Worm (Caenorhabditis elegans) whole organism, L4 larva: ENCODE data around the gene eat-4.

Source experiments
- F26F4.8 ChIP-seq: fragments of 200-800 bp; sonication (Bioruptor generic); conservative IDR thresholded peaks from 2 replicates; pipeline ENCODE4 v1.3.6; 2022; ENCODE audit warnings: missing genetic modification characterization, missing compliant biosample characterization
- F49E8.2 ChIP-seq: sonication (generic microtip); optimal IDR thresholded peaks from 2 replicates; lab custom pipeline; 2016; ENCODE audit warnings: missing compliant biosample characterization, mild to moderate bottlenecking, missing genetic modification characterization, borderline replicate concordance
- ama-1 ChIP-seq: fragments of 150-350 bp; optimal IDR thresholded peaks from 2 replicates; lab custom pipeline; 2014; ENCODE audit warnings: inconsistent platforms, mixed read lengths
- ceh-28 ChIP-seq: fragments of 150-350 bp; optimal IDR thresholded peaks from 2 replicates; lab custom pipeline; 2014; ENCODE audit warnings: missing biosample characterization, missing genetic modification reagents, missing genetic modification characterization
- ces-1 ChIP-seq: fragments of 150-350 bp; sonication (generic microtip); optimal IDR thresholded peaks from 4 replicates; lab custom pipeline; 2014; ENCODE audit warnings: missing biosample characterization, missing genetic modification reagents, missing genetic modification characterization
- ctbp-1 ChIP-seq: fragments of 200-800 bp; sonication (Bioruptor generic); IDR thresholded peaks from 2 replicates; pipeline ENCODE4 v1.3.6; 2022; ENCODE audit warnings: missing genetic modification reagents, missing genetic modification characterization, missing compliant biosample characterization
- daf-19 ChIP-seq: fragments of 200-800 bp; sonication (Bioruptor generic); conservative IDR thresholded peaks from 2 replicates; pipeline ENCODE4 v1.3.6; 2022; ENCODE audit warnings: missing genetic modification characterization, missing compliant biosample characterization
- daf-8 ChIP-seq: fragments of 200-800 bp; sonication (Bioruptor generic); IDR thresholded peaks from 2 replicates; pipeline ENCODE4 v1.3.6; 2022; ENCODE audit warnings: missing genetic modification characterization, missing compliant biosample characterization
- lir-3 ChIP-seq: sonication (generic microtip); optimal IDR thresholded peaks from 2 replicates; lab custom pipeline; 2016; ENCODE audit warnings: mild to moderate bottlenecking, missing genetic modification characterization, missing compliant biosample characterization
- mep-1 ChIP-seq: fragments of 150-350 bp; sonication (generic microtip); optimal IDR thresholded peaks from 3 replicates; lab custom pipeline; 2014; ENCODE audit warnings: missing biosample characterization, missing genetic modification characterization
- snpc-1.2 ChIP-seq: fragments of 200-800 bp; sonication (Bioruptor generic); IDR thresholded peaks from 2 replicates; pipeline ENCODE4 v1.3.6; 2022; ENCODE audit warnings: missing genetic modification reagents, missing genetic modification characterization, missing compliant biosample characterization
- vab-7 ChIP-seq: fragments of 200-800 bp; sonication (Bioruptor generic); IDR thresholded peaks from 2 replicates; pipeline ENCODE4 v1.3.6; 2022; ENCODE audit warnings: missing genetic modification reagents, missing genetic modification characterization, missing compliant biosample characterization
- zag-1 ChIP-seq: fragments of 150-350 bp; optimal IDR thresholded peaks from 2 replicates; lab custom pipeline; 2014; ENCODE audit warnings: missing biosample characterization, missing genetic modification characterization
- ztf-7 ChIP-seq: fragments of 150-350 bp; optimal IDR thresholded peaks from 2 replicates; lab custom pipeline; 2014; ENCODE audit warnings: missing biosample characterization, missing genetic modification characterization

ce11 chrIII:9185722-9186121 lies 49.0 kb downstream of the eat-4 start, which contains the start of gene ZC84.7:
- TF ChIP-seq daf-8 (GFP tag; lab: Robert Waterston, UW) = no peak
- no peak for TF ChIP-seq zag-1 (tag; lab: Kevin White, UChicago)
- TF ChIP-seq daf-19 (GFP tag; lab: Robert Waterston, UW) = no peak
- no peak for TF ChIP-seq ztf-7
- TF ChIP-seq vab-7 (GFP tag; lab: Robert Waterston, UW) = no peak
- TF ChIP-seq ama-1 (lab: Kevin White, UChicago) = no peak
- no peak for TF ChIP-seq mep-1
- TF ChIP-seq snpc-1.2 (GFP tag; lab: Robert Waterston, UW) = no peak
- TF ChIP-seq F26F4.8 = no peak
- no peak for TF ChIP-seq lir-3 (tag; lab: Kevin White, UChicago)
- no peak for TF ChIP-seq ces-1 (GFP tag; lab: Kevin White, UChicago)
- TF ChIP-seq ceh-28 (tag; lab: Kevin White, UChicago) = no peak
- TF ChIP-seq ctbp-1 (GFP tag; lab: Robert Waterston, UW) = no peak
- no peak for TF ChIP-seq F49E8.2
